Fruit fly (Drosophila melanogaster): ENCODE measurements around the gene Cht6.

- no peak for TF ChIP-seq gl (tag; optimal IDR thresholded peaks at IDR 0.05)
- no peak for TF ChIP-seq rn (GFP tag; IDR thresholded peaks at IDR 0.05)
- TF ChIP-seq CG8301 (tag; optimal IDR thresholded peaks at IDR 0.05), result no peak
- no peak for TF ChIP-seq D1 (tag; optimal IDR thresholded peaks at IDR 0.05)
- TF ChIP-seq EcR (GFP tag; optimal IDR thresholded peaks at IDR 0.05), result no peak
- TF ChIP-seq CG17806 (tag; optimal IDR thresholded peaks at IDR 0.05), result no peak
- TF ChIP-seq CG32121 (GFP tag; IDR thresholded peaks at IDR 0.05), result no peak
- TF ChIP-seq Snoo (tag; optimal IDR thresholded peaks at IDR 0.05), result no peak
- no peak for TF ChIP-seq Pif1B (GFP tag; optimal IDR thresholded peaks at IDR 0.05)
- TF ChIP-seq Pif1A (GFP tag; optimal IDR thresholded peaks at IDR 0.05), result no peak
- TF ChIP-seq CG34367 (tag; optimal IDR thresholded peaks at IDR 0.05), result no peak
- no peak for TF ChIP-seq CG10348 (GFP tag; IDR thresholded peaks at IDR 0.05)
- TF ChIP-seq CG8159 (tag; optimal IDR thresholded peaks at IDR 0.05), result no peak
- TF ChIP-seq CG14655 (GFP tag; optimal IDR thresholded peaks at IDR 0.05), result no peak
Measured at dm6 chrX:9992934-9993333, 23.7 kb upstream of the Cht6 start.
